Fruit fly (Drosophila melanogaster) whole organism, embryonic: Measurements from ENCODE around the gene PIG-Wb.

ENCODE experiments used
- Adf1 ChIP-seq: fragments of 200-800 bp; sonication (Bioruptor generic); IDR thresholded peaks from 2 replicates; pipeline ENCODE4 v1.3.6; 2022; ENCODE audit warnings: missing biosample characterization, missing genetic modification characterization
- CG1647 ChIP-seq: fragments of 200-800 bp; sonication (Bioruptor generic); optimal IDR thresholded peaks from 3 replicates; lab custom pipeline; 2016; ENCODE audit warnings: missing biosample characterization, missing genetic modification characterization
- CG1832 ChIP-seq: fragments of 200-800 bp; sonication (Bioruptor generic); optimal IDR thresholded peaks from 2 replicates; lab custom pipeline; 2017; ENCODE audit warnings: missing biosample characterization, mild to moderate bottlenecking, missing genetic modification characterization, inconsistent platforms
- CG18476 ChIP-seq: fragments of 200-800 bp; sonication (Bioruptor generic); optimal IDR thresholded peaks from 2 replicates; lab custom pipeline; 2016; ENCODE audit warnings: missing biosample characterization, mild to moderate bottlenecking, missing genetic modification characterization
- CG31224 ChIP-seq: fragments of 200-800 bp; sonication (Bioruptor generic); IDR thresholded peaks from 2 replicates; pipeline ENCODE4 v1.3.6; 2022; ENCODE audit warnings: missing biosample characterization, missing genetic modification characterization
- CG31388 ChIP-seq: fragments of 200-800 bp; sonication (Bioruptor generic); optimal IDR thresholded peaks from 2 replicates; lab custom pipeline; 2016; ENCODE audit warnings: missing biosample characterization, missing genetic modification characterization
- CG34422 ChIP-seq: fragments of 200-800 bp; sonication (Bioruptor generic); IDR thresholded peaks from 3 replicates; pipeline ENCODE4 v1.3.6; 2022; ENCODE audit warnings: missing biosample characterization, missing genetic modification characterization
- CG4404 ChIP-seq: fragments of 200-800 bp; sonication (Bioruptor generic); IDR thresholded peaks from 2 replicates; pipeline ENCODE4 v1.3.6; 2022; ENCODE audit warnings: missing biosample characterization, missing genetic modification characterization
- CG5245 ChIP-seq: fragments of 200-800 bp; sonication (Bioruptor generic); optimal IDR thresholded peaks from 3 replicates; lab custom pipeline; 2016; ENCODE audit warnings: missing biosample characterization, missing genetic modification characterization
- CG7357 ChIP-seq: fragments of 200-800 bp; sonication (Bioruptor generic); IDR thresholded peaks from 3 replicates; pipeline ENCODE4 v1.3.6; 2022; ENCODE audit warnings: missing biosample characterization, missing genetic modification characterization
- CkIIα-i1 ChIP-seq: fragments of 200-800 bp; sonication (Bioruptor generic); IDR thresholded peaks from 2 replicates; pipeline ENCODE4 v1.3.6; 2022; ENCODE audit warnings: missing biosample characterization, missing genetic modification characterization
- CoRest ChIP-seq: fragments of 200-800 bp; sonication (Bioruptor generic); optimal IDR thresholded peaks from 3 replicates; lab custom pipeline; 2018; ENCODE audit warnings: missing biosample characterization, mild to moderate bottlenecking, missing genetic modification characterization, moderate library complexity
- Gug ChIP-seq: fragments of 200-800 bp; sonication (Bioruptor generic); IDR thresholded peaks from 4 replicates; pipeline ENCODE4 v1.3.6; 2022; ENCODE audit warnings: missing biosample characterization, missing genetic modification characterization
- HHEX ChIP-seq: fragments of 200-800 bp; sonication (Bioruptor generic); optimal IDR thresholded peaks from 3 replicates; lab custom pipeline; 2017; ENCODE audit warnings: missing biosample characterization, mild to moderate bottlenecking, missing genetic modification characterization, missing genetic modification reagents
- Hmx ChIP-seq: fragments of 200-800 bp; sonication (Bioruptor generic); optimal IDR thresholded peaks from 2 replicates; lab custom pipeline; 2016; ENCODE audit warnings: missing biosample characterization, missing genetic modification characterization
- Hsf ChIP-seq: fragments of 200-800 bp; sonication (Bioruptor generic); optimal IDR thresholded peaks from 3 replicates; lab custom pipeline; 2016; ENCODE audit warnings: missing biosample characterization, missing genetic modification characterization
- MESR4 ChIP-seq: fragments of 200-800 bp; sonication (Bioruptor generic); optimal IDR thresholded peaks from 2 replicates; lab custom pipeline; 2018; ENCODE audit warnings: missing biosample characterization, mild to moderate bottlenecking, missing genetic modification characterization, moderate library complexity
- Optix ChIP-seq: fragments of 200-800 bp; sonication (Bioruptor generic); IDR thresholded peaks from 3 replicates; pipeline ENCODE4 v1.3.6; 2022; ENCODE audit warnings: missing biosample characterization, missing genetic modification characterization
- Usf ChIP-seq: fragments of 200-800 bp; sonication (Bioruptor generic); optimal IDR thresholded peaks from 2 replicates; lab custom pipeline; 2017; ENCODE audit warnings: missing genotype, missing biosample characterization, missing genetic modification characterization
- Vsx1 ChIP-seq: fragments of 200-800 bp; sonication (Bioruptor generic); optimal IDR thresholded peaks from 2 replicates; lab custom pipeline; 2017; ENCODE audit warnings: missing biosample characterization, mild to moderate bottlenecking, missing genetic modification characterization, missing genetic modification reagents
- bab2 ChIP-seq: fragments of 200-800 bp; sonication (Bioruptor generic); optimal IDR thresholded peaks from 2 replicates; lab custom pipeline; 2016; ENCODE audit warnings: missing biosample characterization, missing genetic modification characterization
- bcd ChIP-seq: fragments of 200-800 bp; sonication (Bioruptor generic); optimal IDR thresholded peaks from 2 replicates; lab custom pipeline; 2017; ENCODE audit warnings: missing biosample characterization, mild to moderate bottlenecking, missing genetic modification characterization
- bigmax ChIP-seq: fragments of 200-800 bp; sonication (Bioruptor generic); optimal IDR thresholded peaks from 2 replicates; lab custom pipeline; 2018; ENCODE audit warnings: missing biosample characterization, mild to moderate bottlenecking, missing genetic modification characterization
- cad ChIP-seq: fragments of >200 bp; optimal IDR thresholded peaks from 2 replicates; lab custom pipeline; 2017; ENCODE audit warnings: missing biosample characterization, missing genetic modification characterization
- cg ChIP-seq: fragments of 200-800 bp; sonication (Bioruptor generic); optimal IDR thresholded peaks from 3 replicates; lab custom pipeline; 2019; ENCODE audit warnings: missing biosample characterization, mild to moderate bottlenecking, missing genetic modification characterization, moderate library complexity
- dmrt11E ChIP-seq: fragments of 200-800 bp; sonication (Bioruptor generic); optimal IDR thresholded peaks from 3 replicates; lab custom pipeline; 2018; ENCODE audit warnings: missing biosample characterization, mild to moderate bottlenecking, missing genetic modification characterization, moderate library complexity
- ems ChIP-seq: fragments of 200-800 bp; sonication (Bioruptor generic); optimal IDR thresholded peaks from 3 replicates; lab custom pipeline; 2016; ENCODE audit warnings: missing biosample characterization, missing genetic modification characterization
- esg ChIP-seq: fragments of 200-800 bp; sonication (Bioruptor generic); conservative IDR thresholded peaks from 2 replicates; pipeline ENCODE4 v1.3.6; 2022; ENCODE audit warnings: missing biosample characterization, missing genetic modification characterization
- ewg ChIP-seq: fragments of 200-800 bp; sonication (Bioruptor generic); optimal IDR thresholded peaks from 3 replicates; lab custom pipeline; 2017; ENCODE audit warnings: mild to moderate bottlenecking, missing biosample characterization, missing genetic modification reagents, missing genetic modification characterization
- lbe ChIP-seq: fragments of 200-800 bp; sonication (Bioruptor generic); optimal IDR thresholded peaks from 2 replicates; lab custom pipeline; 2016; ENCODE audit warnings: missing biosample characterization, mild to moderate bottlenecking, missing genetic modification characterization
- lmd ChIP-seq: fragments of 200-800 bp; sonication (Bioruptor generic); IDR thresholded peaks from 2 replicates; pipeline ENCODE4 v1.3.6; 2022; ENCODE audit warnings: missing biosample characterization, missing genetic modification characterization
- lov ChIP-seq, 2 experiments: fragments of 200-800 bp in 1 of 2; fragments of >200 bp in 1 of 2; sonication (Bioruptor generic) in 1 of 2; IDR thresholded peaks in 1 of 2; optimal IDR thresholded peaks in 1 of 2; 2 replicates in 1 of 2; 3 replicates in 1 of 2; pipeline versions ENCODE4 v1.3.6 to Lab custom; 2017 to 2022; ENCODE audit warnings: missing biosample characterization in 1 of 2, missing genetic modification characterization in 1 of 2
- luna ChIP-seq: fragments of 200-800 bp; sonication (Bioruptor generic); optimal IDR thresholded peaks from 2 replicates; lab custom pipeline; 2016; ENCODE audit warnings: missing biosample characterization, missing genetic modification characterization
- rib ChIP-seq: fragments of 200-800 bp; sonication (Bioruptor generic); IDR thresholded peaks from 2 replicates; pipeline ENCODE4 v1.3.6; 2022; ENCODE audit warnings: missing biosample characterization, missing genetic modification characterization
- sens-2 ChIP-seq: fragments of 200-800 bp; sonication (Bioruptor generic); IDR thresholded peaks from 2 replicates; pipeline ENCODE4 v1.3.6; 2022; ENCODE audit warnings: missing biosample characterization, missing genetic modification characterization
- tll ChIP-seq, 2 experiments: fragments of 200-800 bp in 1 of 2; fragments of >200 bp in 1 of 2; sonication (Bioruptor generic) in 1 of 2; optimal IDR thresholded peaks; 2 replicates each; lab custom pipeline; 2017 to 2019; ENCODE audit warnings: missing biosample characterization in 2 of 2, missing genetic modification characterization in 2 of 2, mild to moderate bottlenecking in 1 of 2, moderate library complexity in 1 of 2
- vnd ChIP-seq: fragments of 200-800 bp; sonication (Bioruptor generic); IDR thresholded peaks from 3 replicates; pipeline ENCODE4 v1.3.6; 2022; ENCODE audit warnings: missing biosample characterization, missing genetic modification characterization; ENCODE audit not compliant: partially characterized antibody
- wor ChIP-seq: fragments of 200-800 bp; sonication (Bioruptor generic); IDR thresholded peaks from 2 replicates; pipeline ENCODE4 v1.3.6; 2022; ENCODE audit warnings: missing biosample characterization, missing genetic modification characterization
- z ChIP-seq: fragments of 200-800 bp; sonication (Bioruptor generic); IDR thresholded peaks from 3 replicates; pipeline ENCODE4 v1.3.6; 2022; ENCODE audit warnings: missing biosample characterization, missing genetic modification characterization

Gene PIG-Wb

dm6 chr3L:1692122-1692786 is 45.7 kb downstream of the PIG-Wb start (continued):
- no peak for TF ChIP-seq luna
- TF ChIP-seq rib (GFP tag; lab: Robert Waterston, UW), result no peak
- TF ChIP-seq CG31388 (GFP tag; lab: Kevin White, UChicago), result no peak
- TF ChIP-seq ems (GFP tag; lab: Kevin White, UChicago), result no peak
- no peak for TF ChIP-seq CoRest (tag; lab: Kevin White, UChicago)
- TF ChIP-seq Gug (GFP tag; lab: Robert Waterston, UW), result 0 out of 4 replicates have a peak, but pooled peaks have one; percentile 11
- TF ChIP-seq HHEX (GFP tag; lab: Kevin White, UChicago), result no peak
- no peak for TF ChIP-seq vnd (GFP tag; lab: Robert Waterston, UW)
- TF ChIP-seq cad (GFP tag; lab: Kevin White, UChicago), result no peak
- no peak for TF ChIP-seq bcd (GFP tag; lab: Kevin White, UChicago)
- no peak for TF ChIP-seq CkIIα-i1 (GFP tag; lab: Robert Waterston, UW)
- peak; percentile 29 for TF ChIP-seq lbe (GFP tag; lab: Kevin White, UChicago)
- no peak for TF ChIP-seq MESR4 (GFP tag; lab: Kevin White, UChicago)
- no peak for TF ChIP-seq bigmax (GFP tag; lab: Kevin White, UChicago)
- no peak for TF ChIP-seq z
- 0 out of 3 replicates have a peak, but pooled peaks have one; percentile 38 for TF ChIP-seq CG34422
- no peak for TF ChIP-seq Usf
- peak; percentile 43 for TF ChIP-seq dmrt11E
- peak; percentile 26; the same call in 1 of the 2 replicates for TF ChIP-seq esg (GFP tag; lab: Robert Waterston, UW)
- no peak for TF ChIP-seq Adf1 (GFP tag; lab: Robert Waterston, UW)
- no peak for TF ChIP-seq sens-2 (GFP tag; lab: Robert Waterston, UW)
- peak; percentile 39; the same call in 1 of the 2 replicates for TF ChIP-seq lmd
- no peak for TF ChIP-seq CG5245 (GFP tag; lab: Kevin White, UChicago)
- no peak for TF ChIP-seq bab2 (GFP tag; lab: Kevin White, UChicago)
- TF ChIP-seq ewg, result no peak
- TF ChIP-seq Optix, result no peak
- no peak for TF ChIP-seq CG18476
- no peak for TF ChIP-seq lov (optimal IDR thresholded peaks at IDR 0.05; lab: Kevin White, UChicago)
- 0 out of 3 replicates have a peak, but pooled peaks have one; percentile 13 for TF ChIP-seq lov (GFP tag; IDR thresholded peaks at IDR 0.05; lab: Robert Waterston, UW)
- TF ChIP-seq CG31224 (GFP tag; lab: Robert Waterston, UW), result no peak
- TF ChIP-seq Hmx (GFP tag; lab: Kevin White, UChicago), result no peak
- TF ChIP-seq CG4404 (GFP tag; lab: Robert Waterston, UW), result 0 out of 2 replicates have a peak, but pooled peaks have one; percentile 35
- TF ChIP-seq CG1647 (GFP tag; lab: Kevin White, UChicago), result no peak
- no peak for TF ChIP-seq CG1832 (GFP tag; lab: Kevin White, UChicago)
- TF ChIP-seq tll (GFP tag; optimal IDR thresholded peaks at IDR 0.05; lab: Kevin White, UChicago), result no peak
- TF ChIP-seq cg (GFP tag; lab: Kevin White, UChicago), result no peak
- TF ChIP-seq Hsf, result no peak
- TF ChIP-seq wor (GFP tag; lab: Robert Waterston, UW), result no peak
- no peak for TF ChIP-seq CG7357 (GFP tag; lab: Robert Waterston, UW)
- TF ChIP-seq Vsx1 (GFP tag; lab: Kevin White, UChicago), result no peak
